Fruit fly (Drosophila melanogaster) whole organism, embryonic: ENCODE data around the gene Hs2st.

Experiments
- Abd-B ChIP-seq: fragments of 200-800 bp; sonication (Bioruptor generic); optimal IDR thresholded peaks from 2 replicates; lab custom pipeline; 2018; ENCODE audit warnings: missing biosample characterization, mild to moderate bottlenecking, missing genetic modification characterization, moderate library complexity
- Aef1 ChIP-seq: fragments of 200-800 bp; sonication (Bioruptor generic); IDR thresholded peaks from 3 replicates; pipeline ENCODE4 v1.3.6; 2022; ENCODE audit warnings: missing biosample characterization, missing genetic modification characterization
- CG10979 ChIP-seq: fragments of 200-800 bp; sonication (Bioruptor generic); optimal IDR thresholded peaks from 2 replicates; lab custom pipeline; 2018; ENCODE audit warnings: missing biosample characterization, mild to moderate bottlenecking, missing genetic modification characterization, moderate library complexity
- CG13123 ChIP-seq: fragments of 200-800 bp; sonication (Bioruptor generic); optimal IDR thresholded peaks from 2 replicates; lab custom pipeline; 2016; ENCODE audit warnings: missing biosample characterization, missing genetic modification characterization
- Hr39 ChIP-seq: fragments of >200 bp; optimal IDR thresholded peaks from 2 replicates; lab custom pipeline; 2017
- NK7.1 ChIP-seq: fragments of 200-800 bp; sonication (Bioruptor generic); optimal IDR thresholded peaks from 3 replicates; lab custom pipeline; 2016; ENCODE audit warnings: missing biosample characterization, missing genetic modification characterization
- Sox102F ChIP-seq: fragments of 200-800 bp; sonication (Bioruptor generic); optimal IDR thresholded peaks from 2 replicates; lab custom pipeline; 2018; ENCODE audit warnings: missing biosample characterization, mild to moderate bottlenecking, missing genetic modification characterization, moderate library complexity
- dpn ChIP-seq, 2 experiments: fragments of 200-800 bp; sonication (Bioruptor generic); optimal IDR thresholded peaks; 3 replicates each; lab custom pipeline; 2016; ENCODE audit warnings: missing biosample characterization in 2 of 2, missing genetic modification characterization in 2 of 2
- dysf ChIP-seq: fragments of 200-800 bp; sonication (Bioruptor generic); IDR thresholded peaks from 3 replicates; pipeline ENCODE4 v1.3.6; 2022; ENCODE audit warnings: missing biosample characterization, missing genetic modification characterization
- lmd ChIP-seq: fragments of 200-800 bp; sonication (Bioruptor generic); IDR thresholded peaks from 2 replicates; pipeline ENCODE4 v1.3.6; 2022; ENCODE audit warnings: missing biosample characterization, missing genetic modification characterization
- nmo ChIP-seq: fragments of 200-800 bp; sonication (Bioruptor generic); optimal IDR thresholded peaks from 2 replicates; lab custom pipeline; 2018; ENCODE audit warnings: missing biosample characterization, mild to moderate bottlenecking, missing genetic modification characterization, moderate library complexity
- onecut ChIP-seq: fragments of 200-800 bp; sonication (Bioruptor generic); IDR thresholded peaks from 2 replicates; pipeline ENCODE4 v1.3.6; 2022; ENCODE audit warnings: missing biosample characterization, missing genetic modification characterization
- pnt ChIP-seq: fragments of 200-800 bp; sonication (Bioruptor generic); optimal IDR thresholded peaks from 3 replicates; lab custom pipeline; 2016; ENCODE audit warnings: missing biosample characterization, missing genetic modification characterization

DNA sequence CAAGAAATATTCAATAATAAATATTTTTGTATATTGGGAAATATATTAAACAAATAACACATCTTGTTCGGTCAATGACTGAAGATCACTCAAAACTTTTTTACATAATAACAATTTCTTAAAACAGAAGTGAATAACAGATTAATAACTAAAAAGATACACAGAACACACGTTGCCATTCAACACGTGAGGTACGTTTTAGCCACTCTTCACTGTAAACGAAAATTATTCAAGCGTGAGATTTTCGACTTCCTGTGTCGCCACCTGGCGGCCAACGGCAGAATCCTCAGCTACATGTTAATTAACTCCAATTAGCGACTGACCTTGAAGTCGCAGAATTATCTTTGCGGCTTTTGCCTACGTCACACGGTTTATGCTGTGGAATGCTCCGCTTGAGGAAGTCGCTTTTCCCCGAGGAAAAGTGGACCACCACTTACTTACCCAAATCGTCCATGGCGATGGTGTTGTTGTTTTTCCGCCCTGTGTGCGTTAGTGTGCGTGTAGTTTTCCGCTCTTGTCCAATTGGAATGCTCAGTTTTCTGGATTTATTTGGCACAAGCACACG is 18.7 kb downstream of the Hs2st start:
- TF ChIP-seq dpn (GFP tag; optimal IDR thresholded peaks at IDR 0.05; lab: Kevin White, UChicago) (peak; percentile 58 to 64), Aef1 (GFP tag; lab: Robert Waterston, UW) (peak; percentile 66), nmo (peak; percentile 74), NK7.1 (GFP tag; lab: Kevin White, UChicago) (no peak), pnt (GFP tag; lab: Kevin White, UChicago) (peak; percentile 55), Sox102F (GFP tag; lab: Kevin White, UChicago) (peak; percentile 76), Hr39 (lab: Kevin White, UChicago) (no peak), lmd (GFP tag; lab: Robert Waterston, UW) (peak; percentile 73), Abd-B (GFP tag; lab: Kevin White, UChicago) (peak; percentile 39), CG13123 (GFP tag; lab: Kevin White, UChicago) (no peak), CG10979 (peak; percentile 75), onecut (peak; percentile 71), dysf (peak; percentile 82)
